Worm (Caenorhabditis elegans) whole organism, L1 larva: ENCODE data around the gene C15C8.4.

ENCODE experiments used
- ama-1 ChIP-seq: fragments of 150-350 bp; optimal IDR thresholded peaks from 2 replicates; lab custom pipeline; 2014
- dpl-1 ChIP-seq, 3 experiments: fragments of 150-350 bp in 2 of 3; sonication (generic microtip) in 1 of 3; optimal IDR thresholded peaks; 2 replicates each; lab custom pipeline; 2014 to 2017; ENCODE audit warnings: missing biosample characterization in 3 of 3, missing genetic modification characterization in 3 of 3, missing genetic modification reagents in 3 of 3
- mdl-1 ChIP-seq, 2 experiments: fragments of 150-350 bp; optimal IDR thresholded peaks; 2 replicates each; lab custom pipeline; 2014 to 2017; ENCODE audit warnings: missing biosample characterization in 2 of 2, missing genetic modification characterization in 2 of 2, inconsistent platforms in 1 of 2
- mep-1 ChIP-seq: fragments of 150-350 bp; optimal IDR thresholded peaks from 2 replicates; lab custom pipeline; 2014; ENCODE audit warnings: missing biosample characterization, missing genetic modification characterization
- nhr-237 ChIP-seq: fragments of 150-350 bp; optimal IDR thresholded peaks from 2 replicates; lab custom pipeline; 2014; ENCODE audit warnings: missing biosample characterization, missing genetic modification characterization
- nhr-28 ChIP-seq: fragments of 150-350 bp; optimal IDR thresholded peaks from 2 replicates; lab custom pipeline; 2014; ENCODE audit warnings: missing biosample characterization, missing genetic modification characterization
- nhr-77 ChIP-seq: fragments of 150-350 bp; optimal IDR thresholded peaks from 2 replicates; lab custom pipeline; 2014; ENCODE audit warnings: missing biosample characterization, missing genetic modification characterization
- skn-1 ChIP-seq: fragments of 150-350 bp; optimal IDR thresholded peaks from 2 replicates; lab custom pipeline; 2014; ENCODE audit warnings: missing biosample characterization, missing genetic modification characterization
- sox-4 ChIP-seq: sonication (generic microtip); optimal IDR thresholded peaks from 2 replicates; lab custom pipeline; 2016; ENCODE audit warnings: missing genetic modification characterization, missing compliant biosample characterization
- zag-1 ChIP-seq: fragments of 150-350 bp; optimal IDR thresholded peaks from 2 replicates; lab custom pipeline; 2014; ENCODE audit warnings: missing biosample characterization, missing genetic modification characterization

- TF ChIP-seq nhr-77 (tag; lab: Kevin White, UChicago) (no peak), zag-1 (tag; lab: Kevin White, UChicago) (no peak), ama-1 (lab: Kevin White, UChicago) (no peak), skn-1 (tag; lab: Kevin White, UChicago) (no peak), mdl-1 (tag; optimal IDR thresholded peaks at IDR 0.05; lab: Kevin White, UChicago) (no peak), mep-1 (no peak), dpl-1 (GFP tag; optimal IDR thresholded peaks at IDR 0.05; lab: Kevin White, UChicago) (no peak), sox-4 (no peak), nhr-237 (tag; lab: Kevin White, UChicago) (no peak), nhr-28 (no peak)
These were observed 26.6 kb upstream of the C15C8.4 start for ce11 chrV:12773852-12774251.
